Fruit fly (Drosophila melanogaster) whole organism, embryonic: ENCODE results near the gene kra.

Experiments
- CG10147 ChIP-seq: fragments of 200-800 bp; sonication (Bioruptor generic); optimal IDR thresholded peaks from 2 replicates; lab custom pipeline; 2019; ENCODE audit warnings: missing biosample characterization, mild to moderate bottlenecking, missing genetic modification characterization, moderate library complexity
- CG1024 ChIP-seq: fragments of 200-800 bp; sonication (Bioruptor generic); IDR thresholded peaks from 2 replicates; pipeline ENCODE4 v1.3.6; 2022; ENCODE audit warnings: missing biosample characterization, missing genetic modification characterization
- CG12155 ChIP-seq: fragments of 200-800 bp; sonication (Bioruptor generic); optimal IDR thresholded peaks from 3 replicates; lab custom pipeline; 2016; ENCODE audit warnings: missing biosample characterization, missing genetic modification characterization
- CG12942 ChIP-seq: fragments of 200-800 bp; sonication (Bioruptor generic); optimal IDR thresholded peaks from 3 replicates; lab custom pipeline; 2016; ENCODE audit warnings: missing biosample characterization, missing genetic modification characterization
- CG16815 ChIP-seq: fragments of 200-800 bp; sonication (Bioruptor generic); optimal IDR thresholded peaks from 3 replicates; lab custom pipeline; 2017; ENCODE audit warnings: missing biosample characterization, mild to moderate bottlenecking, missing genetic modification characterization
- CG17385 ChIP-seq: fragments of 200-800 bp; sonication (Bioruptor generic); optimal IDR thresholded peaks from 3 replicates; lab custom pipeline; 2018; ENCODE audit warnings: missing biosample characterization, mild to moderate bottlenecking, missing genetic modification characterization
- CG17829 ChIP-seq: fragments of 200-800 bp; optimal IDR thresholded peaks from 2 replicates; lab custom pipeline; 2019; ENCODE audit warnings: missing biosample characterization, mild to moderate bottlenecking, missing genetic modification characterization, moderate library complexity
- CG17912 ChIP-seq: fragments of 200-800 bp; sonication (Bioruptor generic); optimal IDR thresholded peaks from 2 replicates; lab custom pipeline; 2018; ENCODE audit warnings: missing biosample characterization, mild to moderate bottlenecking, missing genetic modification characterization
- CG2129 ChIP-seq: fragments of 200-800 bp; sonication (Bioruptor generic); IDR thresholded peaks from 2 replicates; pipeline ENCODE4 v1.3.6; 2022; ENCODE audit warnings: missing biosample characterization, missing genetic modification characterization; ENCODE audit not compliant: partially characterized antibody
- CG32532 ChIP-seq: fragments of 200-800 bp; sonication (Bioruptor generic); IDR thresholded peaks from 2 replicates; pipeline ENCODE4 v1.3.6; 2022; ENCODE audit warnings: missing biosample characterization, missing genetic modification characterization
- CG3407 ChIP-seq: fragments of 200-800 bp; sonication (Bioruptor generic); optimal IDR thresholded peaks from 2 replicates; lab custom pipeline; 2018; ENCODE audit warnings: missing biosample characterization, mild to moderate bottlenecking, missing genetic modification characterization
- CG3838 ChIP-seq: fragments of 200-800 bp; sonication (Bioruptor generic); optimal IDR thresholded peaks from 3 replicates; lab custom pipeline; 2016; ENCODE audit warnings: missing biosample characterization, missing genetic modification characterization
- CG4820 ChIP-seq: fragments of 200-800 bp; sonication (Bioruptor generic); optimal IDR thresholded peaks from 3 replicates; lab custom pipeline; 2016; ENCODE audit warnings: missing biosample characterization, missing genetic modification characterization
- CG6272 ChIP-seq: fragments of 200-800 bp; sonication (Bioruptor generic); IDR thresholded peaks from 2 replicates; pipeline ENCODE4 v1.3.6; 2022; ENCODE audit warnings: missing biosample characterization, missing genetic modification characterization
- CG6654 ChIP-seq: fragments of 200-800 bp; sonication (Bioruptor generic); optimal IDR thresholded peaks from 2 replicates; lab custom pipeline; 2017; ENCODE audit warnings: missing biosample characterization, mild to moderate bottlenecking, missing genetic modification characterization
- CG6765 ChIP-seq: fragments of 200-800 bp; sonication (Bioruptor generic); optimal IDR thresholded peaks from 3 replicates; lab custom pipeline; 2017; ENCODE audit warnings: missing biosample characterization, mild to moderate bottlenecking, missing genetic modification characterization
- D19B ChIP-seq: fragments of 200-800 bp; sonication (Bioruptor generic); optimal IDR thresholded peaks from 2 replicates; lab custom pipeline; 2017; ENCODE audit warnings: missing biosample characterization, mild to moderate bottlenecking, missing genetic modification characterization
- Dbx ChIP-seq: fragments of 200-800 bp; sonication (Bioruptor generic); IDR thresholded peaks from 3 replicates; pipeline ENCODE4 v1.3.6; 2022; ENCODE audit warnings: missing biosample characterization, missing genetic modification characterization
- Dek ChIP-seq: fragments of 200-800 bp; sonication (Bioruptor generic); optimal IDR thresholded peaks from 3 replicates; lab custom pipeline; 2019; ENCODE audit warnings: missing biosample characterization, mild to moderate bottlenecking, missing genetic modification characterization, moderate library complexity
- Dfd ChIP-seq, 2 experiments: fragments of >200 bp; optimal IDR thresholded peaks; 2 replicates each; lab custom pipeline; 2017; ENCODE audit warnings: missing biosample characterization in 2 of 2, missing genetic modification characterization in 2 of 2
- Dll ChIP-seq: fragments of 200-800 bp; sonication (Bioruptor generic); IDR thresholded peaks from 4 replicates; pipeline ENCODE4 v1.3.6; 2022; ENCODE audit warnings: missing biosample characterization, missing genetic modification characterization; ENCODE audit not compliant: partially characterized antibody
- Doc3 ChIP-seq: fragments of 200-800 bp; sonication (Bioruptor generic); IDR thresholded peaks from 3 replicates; pipeline ENCODE4 v1.3.6; 2022; ENCODE audit warnings: missing biosample characterization, missing genetic modification characterization; ENCODE audit not compliant: partially characterized antibody
- E2f2 ChIP-seq: fragments of 200-800 bp; sonication (Bioruptor generic); IDR thresholded peaks from 2 replicates; pipeline ENCODE4 v1.3.6; 2022; ENCODE audit warnings: missing biosample characterization, missing genetic modification characterization
- Eip74EF ChIP-seq, 2 experiments: fragments of 200-800 bp in 1 of 2; fragments of >200 bp in 1 of 2; sonication (Bioruptor generic) in 1 of 2; optimal IDR thresholded peaks; 2 replicates each; lab custom pipeline; 2017 to 2019; ENCODE audit warnings: missing biosample characterization in 2 of 2, missing genetic modification characterization in 2 of 2, mild to moderate bottlenecking in 1 of 2, moderate library complexity in 1 of 2
- HLH3B ChIP-seq: fragments of 200-800 bp; sonication (Bioruptor generic); IDR thresholded peaks from 2 replicates; pipeline ENCODE4 v1.3.6; 2022; ENCODE audit warnings: missing biosample characterization, missing genetic modification characterization
- HLH54F ChIP-seq: fragments of 200-800 bp; sonication (Bioruptor generic); optimal IDR thresholded peaks from 3 replicates; lab custom pipeline; 2016; ENCODE audit warnings: missing biosample characterization, missing genetic modification characterization
- HmgZ ChIP-seq: fragments of 200-800 bp; sonication (Bioruptor generic); optimal IDR thresholded peaks from 2 replicates; lab custom pipeline; 2018; ENCODE audit warnings: missing biosample characterization, mild to moderate bottlenecking, missing genetic modification characterization
- Lhr ChIP-seq: fragments of 200-800 bp; sonication (Bioruptor generic); optimal IDR thresholded peaks from 3 replicates; lab custom pipeline; 2017; ENCODE audit warnings: mild to moderate bottlenecking, missing biosample characterization, missing genetic modification reagents, missing genetic modification characterization
- Pdp1 ChIP-seq, 2 experiments: fragments of 200-800 bp; sonication (Bioruptor generic); optimal IDR thresholded peaks; 3 replicates each; lab custom pipeline; 2016; ENCODE audit warnings: missing biosample characterization in 2 of 2, missing genetic modification characterization in 2 of 2, mild to moderate bottlenecking in 1 of 2, moderate library complexity in 1 of 2
- Sry-β ChIP-seq: fragments of 200-800 bp; sonication (Bioruptor generic); optimal IDR thresholded peaks from 2 replicates; lab custom pipeline; 2018; ENCODE audit warnings: missing biosample characterization, mild to moderate bottlenecking, missing genetic modification characterization, moderate library complexity
- abd-A ChIP-seq: fragments of 200-800 bp; sonication (Bioruptor generic); optimal IDR thresholded peaks from 3 replicates; lab custom pipeline; 2019; ENCODE audit warnings: missing biosample characterization, mild to moderate bottlenecking, missing genetic modification characterization, moderate library complexity
- ara ChIP-seq: fragments of 200-800 bp; sonication (Bioruptor generic); IDR thresholded peaks from 2 replicates; pipeline ENCODE4 v1.3.6; 2022; ENCODE audit warnings: missing biosample characterization, missing genetic modification characterization
- bcd ChIP-seq: fragments of 200-800 bp; sonication (Bioruptor generic); optimal IDR thresholded peaks from 2 replicates; lab custom pipeline; 2017; ENCODE audit warnings: missing biosample characterization, mild to moderate bottlenecking, missing genetic modification characterization
- ci ChIP-seq: fragments of 200-800 bp; sonication (Bioruptor generic); IDR thresholded peaks from 3 replicates; pipeline ENCODE4 v1.3.6; 2022; ENCODE audit warnings: missing biosample characterization, missing genetic modification characterization
- cwo ChIP-seq: fragments of 200-800 bp; sonication (Bioruptor generic); optimal IDR thresholded peaks from 3 replicates; lab custom pipeline; 2017; ENCODE audit warnings: missing biosample characterization, missing genetic modification characterization, mild to moderate bottlenecking, moderate library complexity, missing genetic modification reagents
- da ChIP-seq: fragments of 200-800 bp; sonication (Bioruptor generic); optimal IDR thresholded peaks from 2 replicates; lab custom pipeline; 2016; ENCODE audit warnings: missing biosample characterization, missing genetic modification characterization
- dm ChIP-seq: fragments of 200-800 bp; sonication (Bioruptor generic); optimal IDR thresholded peaks from 3 replicates; lab custom pipeline; 2016; ENCODE audit warnings: missing biosample characterization, missing genetic modification characterization
- ind ChIP-seq: fragments of 200-800 bp; sonication (Bioruptor generic); optimal IDR thresholded peaks from 3 replicates; lab custom pipeline; 2016; ENCODE audit warnings: missing biosample characterization, missing genetic modification characterization
- jigr1 ChIP-seq: fragments of 200-800 bp; sonication (Bioruptor generic); IDR thresholded peaks from 3 replicates; pipeline ENCODE4 v1.3.6; 2022; ENCODE audit warnings: missing biosample characterization, missing genetic modification characterization
- knrl ChIP-seq: fragments of 200-800 bp; sonication (Bioruptor generic); IDR thresholded peaks from 3 replicates; pipeline ENCODE4 v1.3.6; 2022; ENCODE audit warnings: missing biosample characterization, missing genetic modification characterization; ENCODE audit not compliant: partially characterized antibody
- lab ChIP-seq: fragments of 200-800 bp; sonication (Bioruptor generic); optimal IDR thresholded peaks from 3 replicates; lab custom pipeline; 2017; ENCODE audit warnings: missing biosample characterization, missing genetic modification characterization, mild to moderate bottlenecking, moderate library complexity, missing genetic modification reagents
- lmd ChIP-seq: fragments of 200-800 bp; sonication (Bioruptor generic); IDR thresholded peaks from 2 replicates; pipeline ENCODE4 v1.3.6; 2022; ENCODE audit warnings: missing biosample characterization, missing genetic modification characterization
- lola ChIP-seq, 3 experiments: fragments of >200 bp in 2 of 3; fragments of 200-800 bp in 1 of 3; sonication (Bioruptor generic) in 1 of 3; optimal IDR thresholded peaks; 2 replicates each; lab custom pipeline; 2017 to 2019; ENCODE audit warnings: missing biosample characterization in 3 of 3, missing genetic modification characterization in 3 of 3, mild to moderate bottlenecking in 1 of 3, moderate library complexity in 1 of 3
- nerfin-2 ChIP-seq: fragments of 200-800 bp; sonication (Bioruptor generic); IDR thresholded peaks from 2 replicates; pipeline ENCODE4 v1.3.6; 2022; ENCODE audit warnings: missing biosample characterization, missing genetic modification characterization; ENCODE audit not compliant: partially characterized antibody
- sc ChIP-seq, 3 experiments: fragments of >200 bp in 2 of 3; fragments of 200-800 bp in 1 of 3; sonication (Bioruptor generic) in 1 of 3; optimal IDR thresholded peaks; 2 replicates in 2 of 3; 3 replicates in 1 of 3; lab custom pipeline; 2017; ENCODE audit warnings: mild to moderate bottlenecking in 1 of 3, missing biosample characterization in 1 of 3, missing genetic modification characterization in 1 of 3, missing genetic modification reagents in 1 of 3
- zen2 ChIP-seq: fragments of 200-800 bp; sonication (Bioruptor generic); IDR thresholded peaks from 3 replicates; pipeline ENCODE4 v1.3.6; 2022; ENCODE audit warnings: missing biosample characterization, missing genetic modification characterization; ENCODE audit not compliant: partially characterized antibody

Gene kra

dm6 chr3R:5648569-5649476, 47.9 kb upstream of the kra start, which contains the start of the genes MTA1-like and Sec23 (continued):
- TF ChIP-seq Eip74EF (GFP tag; optimal IDR thresholded peaks at IDR 0.05; lab: Kevin White, UChicago) (no peak), jigr1 (GFP tag; lab: Robert Waterston, UW) (peak; percentile 79; the same call in 2 of the 3 replicates), dm (peak; percentile 36), CG2129 (peak; percentile 86), CG17912 (peak; percentile 8), cwo (GFP tag; lab: Kevin White, UChicago) (no peak), Dbx (GFP tag; lab: Robert Waterston, UW) (0 out of 3 replicates have a peak, but pooled peaks have one; percentile 20), nerfin-2 (GFP tag; lab: Robert Waterston, UW) (peak; percentile 85), D19B (peak; percentile 18), Lhr (peak; percentile 4), sc (optimal IDR thresholded peaks at IDR 0.05; lab: Kevin White, UChicago) (no peak), sc (GFP tag; optimal IDR thresholded peaks at IDR 0.05; lab: Kevin White, UChicago) (peak; percentile 35), bcd (peak; percentile 34), CG6272 (peak; percentile 68; the same call in 1 of the 2 replicates), E2f2 (GFP tag; lab: Robert Waterston, UW) (no peak), Dfd (GFP tag; optimal IDR thresholded peaks at IDR 0.05; lab: Kevin White, UChicago) (no peak), CG6765 (GFP tag; lab: Kevin White, UChicago) (no peak), CG16815 (peak; percentile 38), lab (GFP tag; lab: Kevin White, UChicago) (peak; percentile 36), knrl (peak; percentile 98), lola (GFP tag; optimal IDR thresholded peaks at IDR 0.05; lab: Kevin White, UChicago) (peak in 1 of 3 experiments; percentile 61), CG4820 (peak; percentile 34), Pdp1 (GFP tag; optimal IDR thresholded peaks at IDR 0.05; lab: Kevin White, UChicago) (peak in 1 of 2 experiments; percentile 22), ind (GFP tag; lab: Kevin White, UChicago) (peak; percentile 61), CG17829 (tag; lab: Kevin White, UChicago) (peak; percentile 78), HmgZ (peak; percentile 26), CG12155 (peak; percentile 33), CG6654 (GFP tag; lab: Kevin White, UChicago) (no peak), da (GFP tag; lab: Kevin White, UChicago) (no peak), Dll (peak; percentile 97), CG10147 (GFP tag; lab: Kevin White, UChicago) (peak; percentile 56), Doc3 (GFP tag; lab: Robert Waterston, UW) (peak; percentile 94), ci (GFP tag; lab: Robert Waterston, UW) (no peak), Sry-β (GFP tag; lab: Kevin White, UChicago) (peak; percentile 53), HLH3B (GFP tag; lab: Robert Waterston, UW) (peak; percentile 35; the same call in 1 of the 2 replicates), CG1024 (GFP tag; lab: Robert Waterston, UW) (no peak), Dek (tag; lab: Kevin White, UChicago) (peak; percentile 58), CG3407 (GFP tag; lab: Kevin White, UChicago) (peak; percentile 10), CG12942 (GFP tag; lab: Kevin White, UChicago) (peak; percentile 52), CG17385 (GFP tag; lab: Kevin White, UChicago) (peak; percentile 29), CG3838 (GFP tag; lab: Kevin White, UChicago) (no peak), abd-A (tag; lab: Kevin White, UChicago) (no peak), zen2 (peak; percentile 85; the same call in 2 of the 3 replicates), CG32532 (GFP tag; lab: Robert Waterston, UW) (peak; percentile 43; the same call in 1 of the 2 replicates), lmd (GFP tag; lab: Robert Waterston, UW) (peak; percentile 44; the same call in 1 of the 2 replicates), ara (no peak), HLH54F (GFP tag; lab: Kevin White, UChicago) (peak; percentile 38)
